Worm (Caenorhabditis elegans) whole organism, L1 larva: ENCODE measurements around the gene F40F8.3.

Experiments used
- C16A3.4 ChIP-seq: fragments of 150-350 bp; optimal IDR thresholded peaks from 2 replicates; lab custom pipeline; 2014; ENCODE audit warnings: missing biosample characterization, missing genetic modification characterization
- C34B4.2 ChIP-seq: sonication (generic microtip); optimal IDR thresholded peaks from 2 replicates; lab custom pipeline; 2017; ENCODE audit warnings: mild to moderate bottlenecking, missing genetic modification characterization, missing compliant biosample characterization
- alr-1 ChIP-seq: fragments of 200-800 bp; sonication (Bioruptor generic); optimal IDR thresholded peaks from 2 replicates; lab custom pipeline; 2018; ENCODE audit warnings: borderline replicate concordance, mild to moderate bottlenecking, missing genetic modification characterization, missing compliant biosample characterization
- aly-2 ChIP-seq: fragments of 150-350 bp; optimal IDR thresholded peaks from 2 replicates; lab custom pipeline; 2014; ENCODE audit warnings: missing biosample characterization, missing genetic modification characterization
- ama-1 ChIP-seq: fragments of 150-350 bp; optimal IDR thresholded peaks from 2 replicates; lab custom pipeline; 2014
- ceh-63 ChIP-seq: fragments of 200-800 bp; sonication (Bioruptor generic); optimal IDR thresholded peaks from 2 replicates; lab custom pipeline; 2018; ENCODE audit warnings: mild to moderate bottlenecking, missing genetic modification characterization, missing compliant biosample characterization
- ceh-8 ChIP-seq: fragments of 200-800 bp; sonication (Bioruptor generic); optimal IDR thresholded peaks from 2 replicates; lab custom pipeline; 2018; ENCODE audit warnings: mild to moderate bottlenecking, missing genetic modification characterization, moderate library complexity, missing compliant biosample characterization
- ceh-82 ChIP-seq, 3 experiments: fragments of 150-350 bp in 1 of 3; sonication (generic microtip) in 2 of 3; optimal IDR thresholded peaks; 2 replicates each; lab custom pipeline; 2014 to 2017; ENCODE audit warnings: missing biosample characterization in 3 of 3, missing genetic modification characterization in 3 of 3
- ceh-88 ChIP-seq: fragments of 200-800 bp; sonication (Bioruptor generic); IDR thresholded peaks from 2 replicates; pipeline ENCODE4 v1.3.6; 2022; ENCODE audit warnings: missing genetic modification characterization, missing compliant biosample characterization
- efl-1 ChIP-seq, 4 experiments: fragments of 150-350 bp; optimal IDR thresholded peaks in 3 of 4; peaks in 1 of 4; 1 replicate in 1 of 4; 2 replicates in 3 of 4; lab custom pipeline; 2014; ENCODE audit warnings: missing biosample characterization in 2 of 4, missing genetic modification characterization in 2 of 4, missing genetic modification reagents in 2 of 4
- egl-13 ChIP-seq: sonication (generic microtip); optimal IDR thresholded peaks from 2 replicates; lab custom pipeline; 2016; ENCODE audit warnings: missing genotype, missing genetic modification reagents, missing genetic modification characterization, missing compliant biosample characterization
- elt-2 ChIP-seq: sonication (generic microtip); optimal IDR thresholded peaks from 2 replicates; lab custom pipeline; 2016; ENCODE audit warnings: missing genetic modification characterization, mild to moderate bottlenecking, inconsistent platforms, missing compliant biosample characterization, missing genetic modification reagents
- elt-3 ChIP-seq, 6 experiments: fragments of 150-350 bp in 1 of 6; sonication (generic microtip); optimal IDR thresholded peaks; 2 replicates each; lab custom pipeline; 2017 to 2018; ENCODE audit warnings: missing biosample characterization in 6 of 6, missing genetic modification characterization in 6 of 6, inconsistent platforms in 1 of 6
- fos-1 ChIP-seq: fragments of 150-350 bp; optimal IDR thresholded peaks from 2 replicates; lab custom pipeline; 2014; ENCODE audit warnings: missing biosample characterization, missing genetic modification characterization
- hlh-17 ChIP-seq: fragments of 200-800 bp; sonication (Bioruptor generic); optimal IDR thresholded peaks from 2 replicates; lab custom pipeline; 2018; ENCODE audit warnings: missing genetic modification characterization, mild to moderate bottlenecking, missing compliant biosample characterization, moderate library complexity, borderline replicate concordance
- irx-1 ChIP-seq: sonication (generic microtip); optimal IDR thresholded peaks from 2 replicates; lab custom pipeline; 2016; ENCODE audit warnings: missing genetic modification characterization, missing compliant biosample characterization
- lin-13 ChIP-seq: fragments of 150-350 bp; optimal IDR thresholded peaks from 2 replicates; lab custom pipeline; 2014; ENCODE audit warnings: missing biosample characterization, missing genetic modification reagents, missing genetic modification characterization
- lin-14 ChIP-seq: fragments of 200-800 bp; sonication (Bioruptor generic); optimal IDR thresholded peaks from 2 replicates; lab custom pipeline; 2018; ENCODE audit warnings: mild to moderate bottlenecking, missing genetic modification characterization, moderate library complexity, missing compliant biosample characterization
- lin-35 ChIP-seq, 2 experiments: fragments of 150-350 bp; optimal IDR thresholded peaks; 2 replicates each; lab custom pipeline; 2014; ENCODE audit warnings: missing biosample characterization in 2 of 2, missing genetic modification characterization in 2 of 2, missing genetic modification reagents in 2 of 2
- lin-39 ChIP-seq: fragments of 150-350 bp; optimal IDR thresholded peaks from 2 replicates; lab custom pipeline; 2014; ENCODE audit warnings: missing biosample characterization, missing genetic modification reagents, missing genetic modification characterization
- lsy-2 ChIP-seq, 2 experiments: fragments of 150-350 bp; optimal IDR thresholded peaks; 2 replicates each; lab custom pipeline; 2014; ENCODE audit warnings: missing biosample characterization in 2 of 2, missing genetic modification characterization in 2 of 2
- mab-9 ChIP-seq: fragments of 200-800 bp; sonication (Bioruptor generic); IDR thresholded peaks from 2 replicates; pipeline ENCODE4 v1.3.6; 2022; ENCODE audit warnings: missing genetic modification reagents, missing genetic modification characterization, missing compliant biosample characterization
- mdl-1 ChIP-seq, 2 experiments: fragments of 150-350 bp; optimal IDR thresholded peaks; 2 replicates each; lab custom pipeline; 2014 to 2017; ENCODE audit warnings: missing biosample characterization in 2 of 2, missing genetic modification characterization in 2 of 2, inconsistent platforms in 1 of 2
- nhr-12 ChIP-seq: sonication (generic microtip); optimal IDR thresholded peaks from 2 replicates; lab custom pipeline; 2017; ENCODE audit warnings: missing biosample characterization, missing genetic modification characterization
- nhr-19 ChIP-seq: fragments of 200-800 bp; sonication (Bioruptor generic); conservative IDR thresholded peaks from 2 replicates; pipeline ENCODE4 v1.3.6; 2022; ENCODE audit warnings: missing genetic modification characterization, missing compliant biosample characterization
- nhr-237 ChIP-seq: fragments of 150-350 bp; optimal IDR thresholded peaks from 2 replicates; lab custom pipeline; 2014; ENCODE audit warnings: missing biosample characterization, missing genetic modification characterization
- nhr-71 ChIP-seq: sonication (generic microtip); optimal IDR thresholded peaks from 2 replicates; lab custom pipeline; 2016; ENCODE audit warnings: mild to moderate bottlenecking, missing genetic modification characterization, moderate library complexity, missing compliant biosample characterization
- nhr-84 ChIP-seq: sonication (generic microtip); optimal IDR thresholded peaks from 2 replicates; lab custom pipeline; 2017; ENCODE audit warnings: missing biosample characterization, missing genetic modification characterization
- pag-3 ChIP-seq: sonication (generic microtip); optimal IDR thresholded peaks from 2 replicates; lab custom pipeline; 2017; ENCODE audit warnings: missing genetic modification characterization, mild to moderate bottlenecking, missing compliant biosample characterization, antibody characterized with exemption, borderline replicate concordance; ENCODE audit not compliant: insufficient read depth
- pqm-1 ChIP-seq: sonication (generic microtip); optimal IDR thresholded peaks from 3 replicates; lab custom pipeline; 2017; ENCODE audit warnings: missing biosample characterization, missing genetic modification characterization
- rnt-1 ChIP-seq: sonication (generic microtip); optimal IDR thresholded peaks from 2 replicates; lab custom pipeline; 2016; ENCODE audit warnings: mild to moderate bottlenecking, missing genetic modification characterization, moderate library complexity, missing compliant biosample characterization
- snu-23 ChIP-seq: sonication (generic microtip); optimal IDR thresholded peaks from 2 replicates; lab custom pipeline; 2016; ENCODE audit warnings: missing genetic modification characterization, missing compliant biosample characterization
- unc-130 ChIP-seq: fragments of 150-350 bp; optimal IDR thresholded peaks from 2 replicates; lab custom pipeline; 2017; ENCODE audit warnings: missing biosample characterization, missing genetic modification characterization, inconsistent platforms
- unc-30 ChIP-seq: sonication (generic microtip); optimal IDR thresholded peaks from 2 replicates; lab custom pipeline; 2017; ENCODE audit warnings: missing biosample characterization, missing genetic modification characterization
- unc-62 ChIP-seq: fragments of 150-350 bp; optimal IDR thresholded peaks from 2 replicates; lab custom pipeline; 2014; ENCODE audit warnings: missing biosample characterization, missing genetic modification reagents, missing genetic modification characterization
- unc-98 ChIP-seq: fragments of 200-800 bp; sonication (Bioruptor generic); IDR thresholded peaks from 2 replicates; pipeline ENCODE4 v1.3.6; 2022; ENCODE audit warnings: missing genetic modification characterization, missing compliant biosample characterization
- vab-15 ChIP-seq: sonication (generic microtip); optimal IDR thresholded peaks from 2 replicates; lab custom pipeline; 2017; ENCODE audit warnings: missing genotype, mild to moderate bottlenecking, missing genetic modification characterization, missing compliant biosample characterization
- zag-1 ChIP-seq: fragments of 150-350 bp; optimal IDR thresholded peaks from 2 replicates; lab custom pipeline; 2014; ENCODE audit warnings: missing biosample characterization, missing genetic modification characterization

F40F8.3 gene

ce11 chrII:11132542-11132941 is 3.5 kb downstream of the F40F8.3 start, which contains the start of gene F40F8.11 (continued):
- TF ChIP-seq ceh-82 (tag; optimal IDR thresholded peaks at IDR 0.05; lab: Kevin White, UChicago) = peak in 1 of 3 experiments; percentile 11

ce11 chrII:11134828-11135227 is 5.7 kb downstream of the F40F8.3 start, which contains the start of gene F40F8.5:
Gene F40F8.5 (minus strand): TSS chrII:11134928.
- no peak for TF ChIP-seq efl-1 (optimal IDR thresholded peaks at IDR 0.05; lab: Kevin White, UChicago)
- TF ChIP-seq efl-1 (GFP tag; optimal IDR thresholded peaks at IDR 0.05 in 1 of 2; lab: Kevin White, UChicago) = no peak
- no peak for TF ChIP-seq aly-2 (tag; lab: Kevin White, UChicago)
- TF ChIP-seq ceh-88 (GFP tag; lab: Robert Waterston, UW) = no peak
- no peak for TF ChIP-seq hlh-17 (GFP tag; lab: Kevin White, UChicago)
- TF ChIP-seq nhr-237 (tag; lab: Kevin White, UChicago) = no peak
- TF ChIP-seq fos-1 (tag; lab: Kevin White, UChicago) = no peak
- TF ChIP-seq unc-130 (tag; lab: Kevin White, UChicago) = no peak
- TF ChIP-seq ceh-82 (tag; optimal IDR thresholded peaks at IDR 0.05; lab: Kevin White, UChicago) = no peak
- TF ChIP-seq egl-13 (tag; lab: Kevin White, UChicago) = no peak
- TF ChIP-seq mab-9 = no peak
- TF ChIP-seq alr-1 (tag; lab: Kevin White, UChicago) = no peak
- TF ChIP-seq ama-1 (lab: Kevin White, UChicago) = no peak
- no peak for TF ChIP-seq zag-1 (tag; lab: Kevin White, UChicago)
- TF ChIP-seq unc-30 (tag; lab: Kevin White, UChicago) = no peak
- no peak for TF ChIP-seq elt-2 (tag; lab: Kevin White, UChicago)
- TF ChIP-seq snu-23 (GFP tag; lab: Kevin White, UChicago) = no peak
- TF ChIP-seq C16A3.4 = no peak
- TF ChIP-seq mdl-1 (tag; optimal IDR thresholded peaks at IDR 0.05; lab: Kevin White, UChicago) = no peak
- no peak for TF ChIP-seq unc-98 (GFP tag; lab: Robert Waterston, UW)

ce11 chrII:11135773-11136172 is 6.7 kb downstream of the F40F8.3 start:
- TF ChIP-seq C34B4.2 (no peak), pqm-1 (tag; lab: Kevin White, UChicago) (no peak), mab-9 (no peak), ama-1 (lab: Kevin White, UChicago) (no peak), pag-3 (tag; lab: Kevin White, UChicago) (no peak), irx-1 (tag; lab: Kevin White, UChicago) (no peak), efl-1 (optimal IDR thresholded peaks at IDR 0.05; lab: Kevin White, UChicago) (peak in 1 of 2 experiments; percentile 4), efl-1 (GFP tag; optimal IDR thresholded peaks at IDR 0.05 in 1 of 2; lab: Kevin White, UChicago) (peak in 1 of 2 experiments; percentile 85), nhr-12 (no peak), ceh-82 (tag; optimal IDR thresholded peaks at IDR 0.05; lab: Kevin White, UChicago) (no peak), ceh-63 (GFP tag; lab: Kevin White, UChicago) (no peak), lsy-2 (tag; optimal IDR thresholded peaks at IDR 0.05; lab: Kevin White, UChicago) (peak; percentile 31 to 57), nhr-84 (no peak), lin-39 (tag; lab: Kevin White, UChicago) (peak; percentile 39), lin-14 (GFP tag; lab: Kevin White, UChicago) (peak; percentile 74), elt-2 (tag; lab: Kevin White, UChicago) (peak; percentile 4), nhr-19 (GFP tag; lab: Robert Waterston, UW) (0 out of 2 replicates have a peak, but pooled peaks have one; percentile 24), lin-13 (GFP tag; lab: Kevin White, UChicago) (no peak), lin-35 (GFP tag; optimal IDR thresholded peaks at IDR 0.05; lab: Kevin White, UChicago) (peak in 1 of 2 experiments; percentile 13), unc-62 (GFP tag; lab: Kevin White, UChicago) (no peak), ceh-8 (GFP tag; lab: Kevin White, UChicago) (no peak), rnt-1 (tag; lab: Kevin White, UChicago) (peak; percentile 66), vab-15 (peak; percentile 22), snu-23 (GFP tag; lab: Kevin White, UChicago) (peak; percentile 11), elt-3 (tag; optimal IDR thresholded peaks at IDR 0.05; lab: Kevin White, UChicago) (no peak), nhr-71 (tag; lab: Kevin White, UChicago) (peak; percentile 67)
